4 fruit fly cellular contexts compared by ENCODE assay signal in genomic region chrX:10089188-10089587, dm6.
TF ChIP-seq lines count a peak whose summit lies in the region.

No protein-coding gene starts in this region.

- TF ChIP-seq CTCF in whole organism, embryonic (GFP tag; optimal IDR thresholded peaks at IDR 0.05; lab: Kevin White, UChicago) = no peak

TF ChIP-seq in whole organism, embryonic, 481 proteins besides CTCF, POLR2A, EP300 and RAD21:
- peak in 1 of 2 experiments; percentile 67 for TF ChIP-seq Pdp1 (GFP tag; optimal IDR thresholded peaks at IDR 0.05; lab: Kevin White, UChicago)
- TF ChIP-seq grn (GFP tag; optimal IDR thresholded peaks at IDR 0.05; lab: Kevin White, UChicago) = peak; percentile 64
- TF ChIP-seq tna (GFP tag; IDR thresholded peaks at IDR 0.05; lab: Robert Waterston, UW; ENCODE audit: partially characterized antibody) = 0 out of 2 replicates have a peak, but pooled peaks have one; percentile 21
- no peak for TF ChIP-seq fd3F (GFP tag; optimal IDR thresholded peaks at IDR 0.05; lab: Kevin White, UChicago)
- TF ChIP-seq CG17385 (GFP tag; optimal IDR thresholded peaks at IDR 0.05; lab: Kevin White, UChicago) = peak; percentile 12
- TF ChIP-seq CG2889 (GFP tag; IDR thresholded peaks at IDR 0.05; lab: Robert Waterston, UW) = no peak
- 0 out of 3 replicates have a peak, but pooled peaks have one; percentile 67 for TF ChIP-seq CG2199 (GFP tag; IDR thresholded peaks at IDR 0.05; lab: Robert Waterston, UW)
- peak; percentile 44 for TF ChIP-seq sug (tag; optimal IDR thresholded peaks at IDR 0.05; lab: Kevin White, UChicago)
- TF ChIP-seq Deaf1 (tag; optimal IDR thresholded peaks at IDR 0.05; lab: Kevin White, UChicago) = no peak
- TF ChIP-seq Med (GFP tag; lab: Kevin White, UChicago) = peak; percentile 33
- TF ChIP-seq chinmo (GFP tag; IDR thresholded peaks at IDR 0.05; lab: Robert Waterston, UW; ENCODE audit: partially characterized antibody) = 0 out of 4 replicates have a peak, but pooled peaks have one; percentile 21
- TF ChIP-seq Hr78 (GFP tag; optimal IDR thresholded peaks at IDR 0.05; lab: Kevin White, UChicago) = peak in 1 of 2 experiments; percentile 93

TF ChIP-seq in whole organism, prepupa, 60 proteins besides CTCF, POLR2A, EP300 and RAD21:
- peak; percentile 3 for TF ChIP-seq CG6276 (GFP tag; optimal IDR thresholded peaks at IDR 0.05; lab: Kevin White, UChicago)
- TF ChIP-seq svp (GFP tag; lab: Kevin White, UChicago) = peak; percentile 69
- no peak for TF ChIP-seq Ets21C (GFP tag; optimal IDR thresholded peaks at IDR 0.05; lab: Kevin White, UChicago)
- TF ChIP-seq pdm3 (GFP tag; optimal IDR thresholded peaks at IDR 0.05; lab: Kevin White, UChicago) = no peak
- TF ChIP-seq Eip78C (GFP tag; lab: Kevin White, UChicago) = peak; percentile 25
- TF ChIP-seq CG4318 (GFP tag; optimal IDR thresholded peaks at IDR 0.05; lab: Kevin White, UChicago) = no peak
- TF ChIP-seq net (GFP tag; optimal IDR thresholded peaks at IDR 0.05; lab: Kevin White, UChicago) = no peak
- TF ChIP-seq salr (GFP tag; optimal IDR thresholded peaks at IDR 0.05; lab: Kevin White, UChicago) = no peak
- 0 out of 3 replicates have a peak, but pooled peaks have one; percentile 22 for TF ChIP-seq eg (GFP tag; IDR thresholded peaks at IDR 0.05; lab: Robert Waterston, UW)
- no peak for TF ChIP-seq fkh (GFP tag; optimal IDR thresholded peaks at IDR 0.05; lab: Kevin White, UChicago)
- no peak for TF ChIP-seq OdsH (GFP tag; optimal IDR thresholded peaks at IDR 0.05; lab: Kevin White, UChicago)

TF ChIP-seq in whole organism, pupa, 21 proteins besides CTCF, POLR2A, EP300 and RAD21:
- TF ChIP-seq Snoo (tag; optimal IDR thresholded peaks at IDR 0.05; lab: Kevin White, UChicago) (no peak), EcR (GFP tag; optimal IDR thresholded peaks at IDR 0.05; lab: Kevin White, UChicago) (peak; percentile 10), CG12605 (GFP tag; IDR thresholded peaks at IDR 0.05; lab: Robert Waterston, UW) (0 out of 2 replicates have a peak, but pooled peaks have one; percentile 41)

TF ChIP-seq in whole organism, wandering third instar larva, 38 proteins besides CTCF, POLR2A, EP300 and RAD21:
- TF ChIP-seq Rel (GFP tag; optimal IDR thresholded peaks at IDR 0.05; lab: Kevin White, UChicago) = no peak
- TF ChIP-seq Rel (tag; optimal IDR thresholded peaks at IDR 0.05; lab: Kevin White, UChicago) = peak; percentile 19
- no peak for TF ChIP-seq sv (GFP tag; optimal IDR thresholded peaks at IDR 0.05; lab: Kevin White, UChicago)
